Fruit fly (Drosophila melanogaster) whole organism: ENCODE data around the gene Trf5.

Experiments
- CG8478 ChIP-seq: fragments of >200 bp; optimal IDR thresholded peaks from 2 replicates; lab custom pipeline; 2018; ENCODE audit warnings: inconsistent platforms
- Dll ChIP-seq: fragments of >200 bp; optimal IDR thresholded peaks from 2 replicates; lab custom pipeline; 2017
- EcR ChIP-seq, 2 experiments: fragments of >200 bp; optimal IDR thresholded peaks; 2 replicates each; lab custom pipeline; 2017; ENCODE audit warnings: missing biosample characterization in 2 of 2, missing genetic modification characterization in 2 of 2, missing genetic modification reagents in 2 of 2
- pan ChIP-seq: fragments of >200 bp; optimal IDR thresholded peaks from 2 replicates; lab custom pipeline; 2017
- psq ChIP-seq: fragments of >200 bp; optimal IDR thresholded peaks from 2 replicates; lab custom pipeline; 2017
- usp ChIP-seq: fragments of >200 bp; optimal IDR thresholded peaks from 2 replicates; lab custom pipeline; 2017; ENCODE audit warnings: missing biosample characterization, missing genetic modification characterization, mixed read lengths

Trf5 gene

dm6 chr2L:2652746-2653145 is 43.5 kb downstream of the Trf5 start, which contains the start of gene Prosbeta4R1:
Prosbeta4R1 (plus strand) TSS chr2L:2653046.
- no peak for TF ChIP-seq Dll (lab: Kevin White, UChicago)

dm6 chr2L:2652314-2652713 is 43.9 kb downstream of the Trf5 start, which contains the start of gene CG33125:
CG33125 (minus strand) TSS chr2L:2652414.
- no peak for TF ChIP-seq CG8478 (lab: Kevin White, UChicago)
- no peak for TF ChIP-seq usp (GFP tag; lab: Kevin White, UChicago)
- no peak for TF ChIP-seq EcR (GFP tag; optimal IDR thresholded peaks at IDR 0.05; lab: Kevin White, UChicago)
- TF ChIP-seq psq (lab: Kevin White, UChicago), result no peak
- no peak for TF ChIP-seq Dll (lab: Kevin White, UChicago)
- no peak for TF ChIP-seq pan (lab: Kevin White, UChicago)

- TF ChIP-seq usp (GFP tag; lab: Kevin White, UChicago) (no peak), Dll (lab: Kevin White, UChicago) (no peak), EcR (GFP tag; optimal IDR thresholded peaks at IDR 0.05; lab: Kevin White, UChicago) (no peak), CG8478 (lab: Kevin White, UChicago) (no peak), psq (lab: Kevin White, UChicago) (no peak), pan (lab: Kevin White, UChicago) (no peak)
Observed at dm6 chr2L:2647620-2648019, 48.6 kb downstream of the Trf5 start, which contains the start of the genes CG9962 and CG43851. CG9962 (minus strand) TSS chr2L:2647720. CG43851 (plus strand) TSS chr2L:2647886.
